In genomic region chr3R:30076088-30076487, dm6 we compare ENCODE assay signal across 2 fruit fly cellular contexts.
A peak's percentile ranks its signal among the peaks of the same experiment; 100 is the strongest.
TF ChIP-seq lines count a peak whose summit lies in the region.

No protein-coding gene starts in this region.

TF ChIP-seq in whole organism, embryonic, 481 proteins besides CTCF, POLR2A, EP300 and RAD21 (continued from another document and continues in another):
- no peak for TF ChIP-seq prd (optimal IDR thresholded peaks at IDR 0.05; lab: Kevin White, UChicago)
- peak; percentile 47; the same call in 1 of the 3 replicates for TF ChIP-seq prd (GFP tag; IDR thresholded peaks at IDR 0.05; lab: Robert Waterston, UW)
- no peak for TF ChIP-seq MBD-R2 (GFP tag; IDR thresholded peaks at IDR 0.05; lab: Robert Waterston, UW)
- peak; percentile 5 for TF ChIP-seq CG14710 (tag; optimal IDR thresholded peaks at IDR 0.05; lab: Kevin White, UChicago)
- peak; percentile 22 for TF ChIP-seq fd96Cb (tag; optimal IDR thresholded peaks at IDR 0.05; lab: Kevin White, UChicago)
- peak; percentile 38; the same call in 1 of the 2 replicates for TF ChIP-seq sisA (GFP tag; IDR thresholded peaks at IDR 0.05; lab: Robert Waterston, UW)
- TF ChIP-seq odd (GFP tag; optimal IDR thresholded peaks at IDR 0.05; lab: Kevin White, UChicago), result no peak
- peak; percentile 39 for TF ChIP-seq phol (tag; optimal IDR thresholded peaks at IDR 0.05; lab: Kevin White, UChicago)
- TF ChIP-seq crp (GFP tag; optimal IDR thresholded peaks at IDR 0.05; lab: Kevin White, UChicago), result no peak
- TF ChIP-seq gem (tag; optimal IDR thresholded peaks at IDR 0.05; lab: Kevin White, UChicago), result peak; percentile 49
- TF ChIP-seq zfh1 (GFP tag; IDR thresholded peaks at IDR 0.05; lab: Robert Waterston, UW), result 0 out of 3 replicates have a peak, but pooled peaks have one; percentile 37
- TF ChIP-seq tin (GFP tag; optimal IDR thresholded peaks at IDR 0.05; lab: Kevin White, UChicago), result peak; percentile 13
- TF ChIP-seq CG17328 (GFP tag; IDR thresholded peaks at IDR 0.05; lab: Robert Waterston, UW), result 0 out of 2 replicates have a peak, but pooled peaks have one; percentile 9
- TF ChIP-seq Drgx (GFP tag; IDR thresholded peaks at IDR 0.05; lab: Robert Waterston, UW), result peak; percentile 59
- 0 out of 3 replicates have a peak, but pooled peaks have one; percentile 13 for TF ChIP-seq dysf (GFP tag; IDR thresholded peaks at IDR 0.05; lab: Robert Waterston, UW)
- 0 out of 3 replicates have a peak, but pooled peaks have one; percentile 24 for TF ChIP-seq ken (GFP tag; IDR thresholded peaks at IDR 0.05; lab: Robert Waterston, UW)
- TF ChIP-seq CG12391 (tag; optimal IDR thresholded peaks at IDR 0.05; lab: Kevin White, UChicago), result peak; percentile 10
- TF ChIP-seq CG31441 (GFP tag; IDR thresholded peaks at IDR 0.05; lab: Robert Waterston, UW), result no peak; the same call in 1 of the 2 replicates
- TF ChIP-seq Antp (GFP tag; optimal IDR thresholded peaks at IDR 0.05; lab: Kevin White, UChicago), result peak; percentile 39
- no peak for TF ChIP-seq CG15514 (GFP tag; optimal IDR thresholded peaks at IDR 0.05; lab: Kevin White, UChicago)
- TF ChIP-seq HLH3B (GFP tag; IDR thresholded peaks at IDR 0.05; lab: Robert Waterston, UW), result peak; percentile 40; the same call in 1 of the 2 replicates
- TF ChIP-seq CG4820 (GFP tag; optimal IDR thresholded peaks at IDR 0.05; lab: Kevin White, UChicago), result peak; percentile 10
- 0 out of 3 replicates have a peak, but pooled peaks have one; percentile 10 for TF ChIP-seq ase (GFP tag; IDR thresholded peaks at IDR 0.05; lab: Robert Waterston, UW)
- TF ChIP-seq CG16815 (GFP tag; optimal IDR thresholded peaks at IDR 0.05; lab: Kevin White, UChicago), result no peak
- TF ChIP-seq D (optimal IDR thresholded peaks at IDR 0.05; lab: Kevin White, UChicago), result no peak
- peak; percentile 8 for TF ChIP-seq D (GFP tag; optimal IDR thresholded peaks at IDR 0.05; lab: Kevin White, UChicago)
- TF ChIP-seq CG15601 (tag; optimal IDR thresholded peaks at IDR 0.05; lab: Kevin White, UChicago), result no peak
- peak; percentile 51; the same call in 1 of the 3 replicates for TF ChIP-seq hb (GFP tag; IDR thresholded peaks at IDR 0.05; lab: Robert Waterston, UW; ENCODE audit: partially characterized antibody)
- peak; percentile 88 for TF ChIP-seq gcm (GFP tag; optimal IDR thresholded peaks at IDR 0.05; lab: Kevin White, UChicago)
- no peak for TF ChIP-seq zen2 (GFP tag; IDR thresholded peaks at IDR 0.05; lab: Robert Waterston, UW; ENCODE audit: partially characterized antibody)
- peak; percentile 57 for TF ChIP-seq CG1603 (tag; optimal IDR thresholded peaks at IDR 0.05; lab: Kevin White, UChicago)
- peak; percentile 6 for TF ChIP-seq CG17829 (tag; optimal IDR thresholded peaks at IDR 0.05; lab: Kevin White, UChicago)
- peak; percentile 1 for TF ChIP-seq CG9727 (GFP tag; optimal IDR thresholded peaks at IDR 0.05; lab: Kevin White, UChicago)
- TF ChIP-seq CG30403 (GFP tag; optimal IDR thresholded peaks at IDR 0.05; lab: Kevin White, UChicago), result no peak
- TF ChIP-seq Ssrp (tag; optimal IDR thresholded peaks at IDR 0.05; lab: Kevin White, UChicago), result peak; percentile 13
- peak; percentile 26; the same call in 1 of the 2 replicates for TF ChIP-seq CG10366 (GFP tag; IDR thresholded peaks at IDR 0.05; lab: Robert Waterston, UW)
- peak; percentile 67 for TF ChIP-seq sens (GFP tag; lab: Kevin White, UChicago)
- TF ChIP-seq chn (GFP tag; optimal IDR thresholded peaks at IDR 0.05; lab: Kevin White, UChicago), result peak; percentile 8
- TF ChIP-seq otp (GFP tag; IDR thresholded peaks at IDR 0.05; lab: Robert Waterston, UW), result no peak
- peak; percentile 41 for TF ChIP-seq Sox102F (GFP tag; optimal IDR thresholded peaks at IDR 0.05; lab: Kevin White, UChicago)
- peak; percentile 72 for TF ChIP-seq HLH4C (GFP tag; IDR thresholded peaks at IDR 0.05; lab: Robert Waterston, UW; ENCODE audit: partially characterized antibody)
- TF ChIP-seq Atf6 (GFP tag; IDR thresholded peaks at IDR 0.05; lab: Robert Waterston, UW), result 0 out of 2 replicates have a peak, but pooled peaks have one; percentile 11
- peak; percentile 34 for TF ChIP-seq CG10979 (tag; optimal IDR thresholded peaks at IDR 0.05; lab: Kevin White, UChicago)
- TF ChIP-seq MESR4 (GFP tag; optimal IDR thresholded peaks at IDR 0.05; lab: Kevin White, UChicago), result no peak
- no peak for TF ChIP-seq Stat92E (GFP tag; optimal IDR thresholded peaks at IDR 0.05; lab: Kevin White, UChicago)
- no peak for TF ChIP-seq CG7357 (GFP tag; IDR thresholded peaks at IDR 0.05; lab: Robert Waterston, UW)
- TF ChIP-seq Hsf (GFP tag; optimal IDR thresholded peaks at IDR 0.05; lab: Kevin White, UChicago), result peak; percentile 22
- no peak for TF ChIP-seq GATAe (GFP tag; conservative IDR thresholded peaks at IDR 0.05; lab: Robert Waterston, UW)
- TF ChIP-seq Blimp-1 (GFP tag; optimal IDR thresholded peaks at IDR 0.05; lab: Kevin White, UChicago), result peak; percentile 50
- TF ChIP-seq ci (GFP tag; IDR thresholded peaks at IDR 0.05; lab: Robert Waterston, UW), result peak; percentile 22; the same call in 1 of the 3 replicates
- no peak for TF ChIP-seq TFAM (GFP tag; optimal IDR thresholded peaks at IDR 0.05; lab: Kevin White, UChicago)
- peak; percentile 2 for TF ChIP-seq nmo (GFP tag; optimal IDR thresholded peaks at IDR 0.05; lab: Kevin White, UChicago)
- no peak for TF ChIP-seq CG6791 (GFP tag; IDR thresholded peaks at IDR 0.05; lab: Robert Waterston, UW; ENCODE audit: partially characterized antibody)
- 0 out of 3 replicates have a peak, but pooled peaks have one; percentile 26 for TF ChIP-seq row (GFP tag; IDR thresholded peaks at IDR 0.05; lab: Robert Waterston, UW)
- peak; percentile 63 for TF ChIP-seq Med (GFP tag; lab: Kevin White, UChicago)
- TF ChIP-seq Ets65A (GFP tag; lab: Kevin White, UChicago), result peak; percentile 60
- TF ChIP-seq dmrt11E (tag; optimal IDR thresholded peaks at IDR 0.05; lab: Kevin White, UChicago), result peak; percentile 25
- no peak for TF ChIP-seq en (GFP tag; optimal IDR thresholded peaks at IDR 0.05; lab: Kevin White, UChicago)
- no peak for TF ChIP-seq CrebB (tag; optimal IDR thresholded peaks at IDR 0.05; lab: Kevin White, UChicago)
- no peak for TF ChIP-seq CG12299 (tag; optimal IDR thresholded peaks at IDR 0.05; lab: Kevin White, UChicago)
- TF ChIP-seq crol (GFP tag; IDR thresholded peaks at IDR 0.05; lab: Robert Waterston, UW), result no peak
- 0 out of 4 replicates have a peak, but pooled peaks have one; percentile 27 for TF ChIP-seq Gug (GFP tag; IDR thresholded peaks at IDR 0.05; lab: Robert Waterston, UW)
- no peak for TF ChIP-seq CG14441 (GFP tag; IDR thresholded peaks at IDR 0.05; lab: Robert Waterston, UW)
- TF ChIP-seq z (GFP tag; IDR thresholded peaks at IDR 0.05; lab: Robert Waterston, UW), result no peak

TF ChIP-seq in whole organism, prepupa, 60 proteins besides CTCF, POLR2A, EP300 and RAD21 (continued from another document):
- TF ChIP-seq Lpt (GFP tag; optimal IDR thresholded peaks at IDR 0.05; lab: Kevin White, UChicago) (peak; percentile 41), CG32006 (GFP tag; optimal IDR thresholded peaks at IDR 0.05; lab: Kevin White, UChicago) (peak; percentile 80), topi (GFP tag; optimal IDR thresholded peaks at IDR 0.05; lab: Kevin White, UChicago) (peak; percentile 53), Eip78C (GFP tag; lab: Kevin White, UChicago) (peak; percentile 89), net (GFP tag; optimal IDR thresholded peaks at IDR 0.05; lab: Kevin White, UChicago) (peak; percentile 63), Ets21C (GFP tag; optimal IDR thresholded peaks at IDR 0.05; lab: Kevin White, UChicago) (peak; percentile 44), CG10631 (GFP tag; optimal IDR thresholded peaks at IDR 0.05; lab: Kevin White, UChicago) (peak; percentile 71), eg (GFP tag; IDR thresholded peaks at IDR 0.05; lab: Robert Waterston, UW) (peak; percentile 63; the same call in 2 of the 3 replicates), CG11902 (GFP tag; optimal IDR thresholded peaks at IDR 0.05; lab: Kevin White, UChicago) (peak; percentile 17), svp (GFP tag; lab: Kevin White, UChicago) (peak; percentile 75), Sox14 (GFP tag; optimal IDR thresholded peaks at IDR 0.05; lab: Kevin White, UChicago) (peak; percentile 64), Blimp-1 (GFP tag; optimal IDR thresholded peaks at IDR 0.05; lab: Kevin White, UChicago) (peak; percentile 5), CG7368 (GFP tag; optimal IDR thresholded peaks at IDR 0.05; lab: Kevin White, UChicago) (peak; percentile 3), fd85E (GFP tag; optimal IDR thresholded peaks at IDR 0.05; lab: Kevin White, UChicago) (no peak), Sox102F (GFP tag; optimal IDR thresholded peaks at IDR 0.05; lab: Kevin White, UChicago) (peak; percentile 51), dsx (GFP tag; optimal IDR thresholded peaks at IDR 0.05; lab: Kevin White, UChicago; ENCODE audit: poor library complexity, severe bottlenecking) (peak; percentile 3), Eip93F (GFP tag; optimal IDR thresholded peaks at IDR 0.05; lab: Kevin White, UChicago) (no peak), CG6163 (GFP tag; IDR thresholded peaks at IDR 0.05; lab: Robert Waterston, UW) (peak; percentile 76), vri (GFP tag; optimal IDR thresholded peaks at IDR 0.05; lab: Kevin White, UChicago) (no peak), CG1621 (tag; optimal IDR thresholded peaks at IDR 0.05; lab: Kevin White, UChicago) (peak; percentile 65), CG8319 (GFP tag; optimal IDR thresholded peaks at IDR 0.05; lab: Kevin White, UChicago) (peak; percentile 31), salr (GFP tag; optimal IDR thresholded peaks at IDR 0.05; lab: Kevin White, UChicago) (peak; percentile 20 to 53), esn (GFP tag; optimal IDR thresholded peaks at IDR 0.05; lab: Kevin White, UChicago) (peak; percentile 69), CG6792 (GFP tag; optimal IDR thresholded peaks at IDR 0.05; lab: Kevin White, UChicago) (peak; percentile 74), ss (GFP tag; optimal IDR thresholded peaks at IDR 0.05; lab: Kevin White, UChicago) (peak; percentile 24 to 52), CG34406 (GFP tag; optimal IDR thresholded peaks at IDR 0.05; lab: Kevin White, UChicago) (peak; percentile 48), Gug (GFP tag; IDR thresholded peaks at IDR 0.05; lab: Robert Waterston, UW) (peak; percentile 70), CG9139 (GFP tag; optimal IDR thresholded peaks at IDR 0.05; lab: Kevin White, UChicago) (no peak), CG31627 (GFP tag; optimal IDR thresholded peaks at IDR 0.05; lab: Kevin White, UChicago) (peak; percentile 68), Hr38 (GFP tag; optimal IDR thresholded peaks at IDR 0.05; lab: Kevin White, UChicago) (no peak), CG15336 (GFP tag; IDR thresholded peaks at IDR 0.05; lab: Robert Waterston, UW) (peak; percentile 74), fd59A (GFP tag; optimal IDR thresholded peaks at IDR 0.05; lab: Kevin White, UChicago) (peak; percentile 46), Sox15 (GFP tag; optimal IDR thresholded peaks at IDR 0.05; lab: Kevin White, UChicago) (peak; percentile 39), Hr39 (GFP tag; optimal IDR thresholded peaks at IDR 0.05; lab: Kevin White, UChicago) (peak; percentile 70), CG11294 (GFP tag; IDR thresholded peaks at IDR 0.05; lab: Robert Waterston, UW) (peak; percentile 24; the same call in 1 of the 2 replicates), CG16779 (tag; optimal IDR thresholded peaks at IDR 0.05; lab: Kevin White, UChicago) (no peak), CG3919 (GFP tag; optimal IDR thresholded peaks at IDR 0.05; lab: Kevin White, UChicago) (peak; percentile 68)
